Fruit fly (Drosophila melanogaster): ENCODE data around the gene TfIIFalpha.
A peak's percentile ranks its signal among the peaks of the same experiment; 100 is the strongest.

Gene TfIIFalpha

DNA sequence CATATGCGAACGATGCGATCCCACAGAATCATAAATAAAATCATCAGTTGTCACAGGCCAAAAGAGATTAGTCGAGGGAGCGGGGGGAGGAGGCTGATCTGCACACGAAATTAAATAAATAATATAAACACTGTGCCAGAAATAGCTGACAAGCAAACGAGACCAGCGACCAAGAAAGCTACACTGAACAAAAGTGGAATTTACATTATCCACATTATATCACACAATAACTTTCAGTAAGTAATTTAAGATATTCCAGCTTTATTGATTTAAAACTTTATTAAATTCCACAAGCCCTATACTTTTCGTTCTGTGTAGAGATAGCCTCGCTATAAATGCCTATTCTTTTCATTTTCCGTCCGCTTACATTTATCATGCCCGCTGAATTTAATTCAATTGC, 23.9 kb downstream of the TfIIFalpha start (continued):
- TF ChIP-seq Blimp-1 (GFP tag; optimal IDR thresholded peaks at IDR 0.05) (peak; percentile 82), Hmr (GFP tag; optimal IDR thresholded peaks at IDR 0.05) (peak; percentile 79), schlank (tag; optimal IDR thresholded peaks at IDR 0.05) (peak; percentile 36), Trl (optimal IDR thresholded peaks at IDR 0.05) (no peak), Trl (GFP tag; optimal IDR thresholded peaks at IDR 0.05) (peak; percentile 79), her (GFP tag; optimal IDR thresholded peaks at IDR 0.05) (peak; percentile 56), Taf1 (GFP tag; IDR thresholded peaks at IDR 0.05) (peak; percentile 83), CG18619 (GFP tag; optimal IDR thresholded peaks at IDR 0.05) (peak; percentile 73), CG30020 (tag; optimal IDR thresholded peaks at IDR 0.05) (peak; percentile 1), CG4730 (GFP tag; IDR thresholded peaks at IDR 0.05) (peak; percentile 80; the same call in 1 of the 2 replicates), kay (GFP tag; optimal IDR thresholded peaks at IDR 0.05) (peak; percentile 28), CG4360 (GFP tag; IDR thresholded peaks at IDR 0.05) (no peak), sna (GFP tag; IDR thresholded peaks at IDR 0.05; ENCODE audit: partially characterized antibody) (no peak), CG11560 (tag; IDR thresholded peaks at IDR 0.05) (peak; percentile 61; the same call in 1 of the 3 replicates), HmgZ (tag; optimal IDR thresholded peaks at IDR 0.05) (peak; percentile 67), CG3065 (GFP tag; optimal IDR thresholded peaks at IDR 0.05) (peak; percentile 33), CG7963 (GFP tag; IDR thresholded peaks at IDR 0.05; ENCODE audit: partially characterized antibody) (no peak), CG3281 (GFP tag; optimal IDR thresholded peaks at IDR 0.05) (peak; percentile 77), repo (GFP tag; optimal IDR thresholded peaks at IDR 0.05) (peak; percentile 75), CG4328 (GFP tag; optimal IDR thresholded peaks at IDR 0.05) (peak; percentile 54), CG1024 (GFP tag; IDR thresholded peaks at IDR 0.05) (peak; percentile 64; the same call in 1 of the 2 replicates), CG11398 (GFP tag; optimal IDR thresholded peaks at IDR 0.05) (peak; percentile 23), ato (GFP tag; IDR thresholded peaks at IDR 0.05; ENCODE audit: partially characterized antibody) (no peak), ap (GFP tag; IDR thresholded peaks at IDR 0.05) (peak; percentile 85), Dek (tag; optimal IDR thresholded peaks at IDR 0.05) (peak; percentile 64), amos (GFP tag; IDR thresholded peaks at IDR 0.05; ENCODE audit: partially characterized antibody) (no peak), CG6791 (GFP tag; IDR thresholded peaks at IDR 0.05; ENCODE audit: partially characterized antibody) (no peak), CG16863 (GFP tag; optimal IDR thresholded peaks at IDR 0.05) (peak; percentile 69), CG13624 (GFP tag; optimal IDR thresholded peaks at IDR 0.05) (peak; percentile 66), luna (GFP tag; optimal IDR thresholded peaks at IDR 0.05) (no peak), CG14667 (GFP tag; IDR thresholded peaks at IDR 0.05) (peak; percentile 74), Atf-2 (GFP tag; optimal IDR thresholded peaks at IDR 0.05) (peak; percentile 18), CG11093 (GFP tag; IDR thresholded peaks at IDR 0.05) (peak; percentile 60; the same call in 2 of the 3 replicates), pb (GFP tag; optimal IDR thresholded peaks at IDR 0.05) (peak; percentile 29), E2f2 (GFP tag; IDR thresholded peaks at IDR 0.05) (peak; percentile 64; the same call in 1 of the 2 replicates), Elba2 (GFP tag; optimal IDR thresholded peaks at IDR 0.05) (no peak), CG30403 (GFP tag; optimal IDR thresholded peaks at IDR 0.05) (peak; percentile 82), prd (optimal IDR thresholded peaks at IDR 0.05) (no peak), prd (GFP tag; IDR thresholded peaks at IDR 0.05) (peak; percentile 90), CTCF (GFP tag; optimal IDR thresholded peaks at IDR 0.05) (peak; percentile 19), wek (GFP tag; optimal IDR thresholded peaks at IDR 0.05) (peak; percentile 27), tap (tag; optimal IDR thresholded peaks at IDR 0.05) (peak; percentile 70), CG17802 (tag; optimal IDR thresholded peaks at IDR 0.05) (peak; percentile 22), CG4820 (GFP tag; optimal IDR thresholded peaks at IDR 0.05) (peak; percentile 73), Med (GFP tag) (peak; percentile 95), CG5953 (GFP tag; IDR thresholded peaks at IDR 0.05) (peak; percentile 68; the same call in 1 of the 2 replicates), nom (GFP tag; optimal IDR thresholded peaks at IDR 0.05) (no peak), so (GFP tag; IDR thresholded peaks at IDR 0.05) (peak; percentile 87), Aef1 (GFP tag; IDR thresholded peaks at IDR 0.05) (peak; percentile 83), insv (GFP tag; optimal IDR thresholded peaks at IDR 0.05) (no peak), gt (GFP tag; IDR thresholded peaks at IDR 0.05) (no peak), CG10431 (GFP tag; optimal IDR thresholded peaks at IDR 0.05) (no peak)

All from whole organism, embryonic.